Fruit fly (Drosophila melanogaster): ENCODE data around the gene CG2310.

DNA sequence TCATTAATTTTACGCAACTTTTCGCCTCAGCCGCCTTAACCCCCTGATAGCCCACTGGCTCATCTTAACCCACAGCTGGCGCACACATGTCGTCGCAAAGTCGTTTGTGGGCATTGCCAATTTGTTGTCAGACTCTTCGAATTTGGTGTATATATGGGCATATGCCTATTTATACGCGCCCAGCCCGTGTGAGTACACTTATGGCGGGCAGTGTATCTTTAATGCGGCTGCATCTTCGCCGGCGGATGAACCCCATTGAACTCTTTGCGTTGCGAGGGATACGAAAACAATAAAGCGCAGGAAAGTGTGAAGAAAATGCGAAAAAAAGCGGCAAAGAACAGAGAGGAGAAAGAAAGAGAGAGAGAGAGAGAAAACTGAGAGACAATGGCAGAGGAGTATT, 32.2 kb downstream of the CG2310 start:
- TF ChIP-seq psq (optimal IDR thresholded peaks at IDR 0.05) (no peak), Myc (optimal IDR thresholded peaks at IDR 0.05) (no peak), ttk (optimal IDR thresholded peaks at IDR 0.05) (no peak), h (optimal IDR thresholded peaks at IDR 0.05) (no peak), Sin3A (optimal IDR thresholded peaks at IDR 0.05) (no peak)

Measured in Kc167 (cell line).